Worm (Caenorhabditis elegans): ENCODE data around the gene sli-1.

DNA sequence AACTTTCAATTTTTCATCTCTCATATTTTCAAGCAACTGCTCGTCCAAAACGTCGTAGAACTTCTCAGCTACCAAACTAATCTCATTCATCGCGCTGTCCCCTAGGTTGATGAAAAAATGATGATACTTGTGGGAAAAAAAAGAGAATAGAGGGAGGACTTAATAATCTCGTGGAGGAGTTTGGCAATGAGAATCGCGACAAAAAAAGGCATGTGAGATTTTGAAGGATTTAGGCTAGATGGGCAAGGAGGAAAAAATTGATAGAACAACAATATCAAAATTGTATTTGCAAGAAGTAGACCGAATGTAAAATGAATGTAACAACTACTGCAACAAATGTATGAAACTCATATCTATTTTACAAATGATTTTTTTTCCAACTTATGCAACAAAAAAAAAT is 43.1 kb downstream of the sli-1 start, which contains the start of gene Y9C12A.1:
- TF ChIP-seq unc-62 (GFP tag; optimal IDR thresholded peaks at IDR 0.05) (no peak), ztf-11 (tag; optimal IDR thresholded peaks at IDR 0.05) (no peak), pha-4 (tag; optimal IDR thresholded peaks at IDR 0.05) (no peak), sem-2 (GFP tag; optimal IDR thresholded peaks at IDR 0.05) (no peak), nhr-28 (tag; optimal IDR thresholded peaks at IDR 0.05) (no peak), nhr-76 (tag; optimal IDR thresholded peaks at IDR 0.05) (no peak), unc-39 (tag; optimal IDR thresholded peaks at IDR 0.05) (no peak), blmp-1 (tag; optimal IDR thresholded peaks at IDR 0.05) (no peak), snpc-4 (tag; optimal IDR thresholded peaks at IDR 0.05) (no peak), lin-13 (tag; optimal IDR thresholded peaks at IDR 0.05) (no peak), ceh-83 (GFP tag; optimal IDR thresholded peaks at IDR 0.05) (no peak)

Measured in whole organism, mixed stage, embryonic.